Worm (Caenorhabditis elegans): ENCODE results near the gene Y67D8B.5.

- TF ChIP-seq ets-7 (tag; optimal IDR thresholded peaks at IDR 0.05) = no peak
- TF ChIP-seq ama-1 (optimal IDR thresholded peaks at IDR 0.05) = no peak
- no peak for TF ChIP-seq hnd-1 (tag; optimal IDR thresholded peaks at IDR 0.05)
- TF ChIP-seq tbx-11 (GFP tag; IDR thresholded peaks at IDR 0.05) = no peak
- no peak for TF ChIP-seq hmbx-1 (tag; optimal IDR thresholded peaks at IDR 0.05)
- TF ChIP-seq sea-1 (GFP tag; conservative IDR thresholded peaks at IDR 0.05) = no peak
- TF ChIP-seq F13C5.2 (tag; optimal IDR thresholded peaks at IDR 0.05) = no peak
- no peak for TF ChIP-seq tbx-37 (GFP tag; conservative IDR thresholded peaks at IDR 0.05)
- no peak for TF ChIP-seq ceh-36 (tag; optimal IDR thresholded peaks at IDR 0.05)
- TF ChIP-seq pes-1 (GFP tag; IDR thresholded peaks at IDR 0.05) = no peak
- TF ChIP-seq flt-1 (GFP tag; IDR thresholded peaks at IDR 0.05) = no peak
- TF ChIP-seq scrt-1 (GFP tag; IDR thresholded peaks at IDR 0.05) = no peak
Observed at ce11 chrIV:3221158-3221557, 19.0 kb downstream of the Y67D8B.5 start.

Measured in whole organism, early embryonic.